Fruit fly (Drosophila melanogaster) whole organism: Measurements from ENCODE around the gene RpL34a.

Source experiments
- CG8478 ChIP-seq: fragments of >200 bp; optimal IDR thresholded peaks from 2 replicates; lab custom pipeline; 2018; ENCODE audit warnings: inconsistent platforms
- Dll ChIP-seq: fragments of >200 bp; optimal IDR thresholded peaks from 2 replicates; lab custom pipeline; 2017
- EcR ChIP-seq, 2 experiments: fragments of >200 bp; optimal IDR thresholded peaks; 2 replicates each; lab custom pipeline; 2017; ENCODE audit warnings: missing biosample characterization in 2 of 2, missing genetic modification characterization in 2 of 2, missing genetic modification reagents in 2 of 2
- pan ChIP-seq: fragments of >200 bp; optimal IDR thresholded peaks from 2 replicates; lab custom pipeline; 2017
- psq ChIP-seq: fragments of >200 bp; optimal IDR thresholded peaks from 2 replicates; lab custom pipeline; 2017
- usp ChIP-seq: fragments of >200 bp; optimal IDR thresholded peaks from 2 replicates; lab custom pipeline; 2017; ENCODE audit warnings: missing biosample characterization, missing genetic modification characterization, mixed read lengths

RpL34a gene

dm6 chr3R:26042131-26042885 lies 16.8 kb downstream of the RpL34a start:
- no peak for TF ChIP-seq pan (lab: Kevin White, UChicago)
- no peak for TF ChIP-seq usp (GFP tag; lab: Kevin White, UChicago)
- no peak for TF ChIP-seq psq (lab: Kevin White, UChicago)
- peak; percentile 69 for TF ChIP-seq CG8478
- TF ChIP-seq Dll (lab: Kevin White, UChicago): no peak

- TF ChIP-seq pan (lab: Kevin White, UChicago) (no peak), Dll (lab: Kevin White, UChicago) (peak; percentile 78)
These were observed 17.5 kb downstream of the RpL34a start, which contains the start of gene gro for dm6 chr3R:26041417-26042101. Gene gro (plus strand): TSS chr3R:26041736.

DNA sequence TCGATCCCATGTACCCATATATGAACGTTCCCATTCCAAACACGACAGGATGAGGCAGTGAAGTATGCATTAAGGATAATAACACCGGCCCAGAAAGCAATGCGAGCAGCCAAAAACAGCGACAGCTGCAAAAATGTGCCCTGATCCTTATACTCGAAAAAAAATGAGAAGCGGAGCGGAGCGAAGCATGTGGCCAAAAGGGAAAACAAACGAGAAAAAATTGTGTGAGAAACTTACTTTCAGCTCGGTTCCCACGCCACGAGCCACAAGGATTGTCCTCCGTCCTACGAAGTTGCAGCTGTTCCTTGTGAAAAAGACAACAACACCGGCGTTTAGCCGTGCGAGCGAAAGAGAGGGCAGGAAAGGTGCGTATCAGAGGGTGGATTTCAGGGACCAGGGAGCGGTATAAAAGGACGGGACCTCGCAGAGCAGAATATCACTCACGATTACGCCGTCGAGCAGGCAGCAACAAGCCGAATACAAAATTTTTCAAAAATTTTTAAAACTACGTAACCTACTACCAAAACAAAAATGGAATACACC lies 19.2 kb downstream of the RpL34a start:
- no peak for TF ChIP-seq pan (lab: Kevin White, UChicago)
- TF ChIP-seq CG8478: no peak
- TF ChIP-seq usp (GFP tag; lab: Kevin White, UChicago): no peak
- no peak for TF ChIP-seq EcR (GFP tag; optimal IDR thresholded peaks at IDR 0.05; lab: Kevin White, UChicago)
- no peak for TF ChIP-seq psq (lab: Kevin White, UChicago)
- TF ChIP-seq Dll (lab: Kevin White, UChicago): no peak

DNA sequence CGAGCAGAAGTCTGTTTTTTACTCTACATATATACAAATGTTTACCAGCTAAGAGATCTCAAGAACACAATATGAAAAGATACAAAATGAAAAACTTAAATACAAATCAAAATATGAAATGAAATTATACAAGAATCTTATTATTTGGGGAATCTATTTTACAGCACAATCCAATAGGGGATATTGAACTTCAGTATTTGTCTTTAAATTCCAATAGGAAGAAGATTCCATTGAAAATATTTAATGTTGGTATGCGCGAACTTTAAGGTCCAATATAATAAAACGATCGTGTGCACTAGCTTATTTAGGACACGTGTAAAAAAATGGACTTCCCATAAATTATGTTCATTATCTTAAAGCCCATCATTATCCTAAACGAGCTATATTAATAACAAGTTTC lies 21.2 kb downstream of the RpL34a start:
- TF ChIP-seq usp (GFP tag; lab: Kevin White, UChicago): no peak
- no peak for TF ChIP-seq psq (lab: Kevin White, UChicago)
- no peak for TF ChIP-seq Dll (lab: Kevin White, UChicago)
- TF ChIP-seq EcR (GFP tag; optimal IDR thresholded peaks at IDR 0.05; lab: Kevin White, UChicago): no peak
- TF ChIP-seq pan (lab: Kevin White, UChicago): no peak

- TF ChIP-seq Dll (lab: Kevin White, UChicago) (peak; percentile 65), pan (lab: Kevin White, UChicago) (no peak), CG8478 (no peak), psq (lab: Kevin White, UChicago) (no peak)
These were observed 22.6 kb downstream of the RpL34a start for dm6 chr3R:26036153-26037144.

dm6 chr3R:26035369-26035656 lies 23.8 kb downstream of the RpL34a start:
- no peak for TF ChIP-seq Dll (lab: Kevin White, UChicago)
- no peak for TF ChIP-seq EcR (GFP tag; optimal IDR thresholded peaks at IDR 0.05; lab: Kevin White, UChicago)
- TF ChIP-seq usp (GFP tag; lab: Kevin White, UChicago): no peak
- no peak for TF ChIP-seq psq (lab: Kevin White, UChicago)
- no peak for TF ChIP-seq CG8478
- no peak for TF ChIP-seq pan (lab: Kevin White, UChicago)

- TF ChIP-seq Dll (lab: Kevin White, UChicago) (no peak), CG8478 (no peak), usp (GFP tag; lab: Kevin White, UChicago) (no peak)
These were observed 24.3 kb downstream of the RpL34a start for dm6 chr3R:26034643-26035368.

- TF ChIP-seq EcR (GFP tag; optimal IDR thresholded peaks at IDR 0.05; lab: Kevin White, UChicago): no peak
- no peak for TF ChIP-seq CG8478
- TF ChIP-seq psq (lab: Kevin White, UChicago): no peak
- no peak for TF ChIP-seq pan (lab: Kevin White, UChicago)
- TF ChIP-seq usp (GFP tag; lab: Kevin White, UChicago): no peak
- TF ChIP-seq Dll (lab: Kevin White, UChicago): no peak
These were observed 26.5 kb downstream of the RpL34a start for dm6 chr3R:26032611-26033001.

dm6 chr3R:26031968-26032610 lies 27.0 kb downstream of the RpL34a start:
- TF ChIP-seq usp (GFP tag; lab: Kevin White, UChicago) (no peak), CG8478 (no peak), Dll (lab: Kevin White, UChicago) (no peak), pan (lab: Kevin White, UChicago) (no peak), psq (lab: Kevin White, UChicago) (no peak), EcR (GFP tag; optimal IDR thresholded peaks at IDR 0.05; lab: Kevin White, UChicago) (no peak)

dm6 chr3R:26030562-26030961 lies 28.5 kb downstream of the RpL34a start:
- TF ChIP-seq CG8478 (no peak), usp (GFP tag; lab: Kevin White, UChicago) (no peak), psq (lab: Kevin White, UChicago) (no peak), pan (lab: Kevin White, UChicago) (no peak), Dll (lab: Kevin White, UChicago) (no peak), EcR (GFP tag; optimal IDR thresholded peaks at IDR 0.05; lab: Kevin White, UChicago) (no peak)
